Worm (Caenorhabditis elegans): ENCODE results near the gene alg-3.

DNA sequence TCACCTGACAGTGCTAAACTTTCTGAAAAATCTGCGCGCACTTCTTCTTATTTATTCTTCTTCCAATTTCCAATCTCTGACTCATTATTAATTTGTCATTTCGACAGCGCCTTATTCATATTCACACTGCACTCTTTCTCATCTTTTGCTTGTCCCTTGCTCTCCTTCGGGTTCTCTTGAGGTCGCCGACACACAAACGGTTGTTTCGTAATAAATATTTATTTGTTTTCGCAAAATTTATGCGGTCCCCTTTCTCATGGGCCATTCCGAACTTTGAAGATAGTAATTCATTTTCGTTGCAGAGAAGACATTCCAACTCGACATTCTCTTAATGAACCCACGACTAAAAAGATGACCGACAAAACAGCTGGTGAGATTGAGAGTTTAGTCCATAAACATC lies 10.7 kb downstream of the alg-3 start, which contains the start of gene magi-1:
- TF ChIP-seq ama-1 (optimal IDR thresholded peaks at IDR 0.05) (no peak), aly-1 (tag; optimal IDR thresholded peaks at IDR 0.05) (no peak), ceh-13 (GFP tag; optimal IDR thresholded peaks at IDR 0.05) (no peak), tbx-37 (GFP tag; conservative IDR thresholded peaks at IDR 0.05) (no peak), hmbx-1 (tag; optimal IDR thresholded peaks at IDR 0.05) (no peak)
